Fruit fly (Drosophila melanogaster) whole organism, prepupa: Measurements from ENCODE around the gene CG9986.

Experiments used
- CG11762 ChIP-seq: fragments of 200-800 bp; sonication (Bioruptor generic); optimal IDR thresholded peaks from 3 replicates; lab custom pipeline; 2016; ENCODE audit warnings: missing biosample characterization, missing genetic modification characterization; ENCODE audit not compliant: insufficient read depth
- CG3032 ChIP-seq: fragments of 200-800 bp; optimal IDR thresholded peaks from 2 replicates; lab custom pipeline; 2019; ENCODE audit warnings: missing biosample characterization, mild to moderate bottlenecking, missing genetic modification characterization, moderate library complexity
- CG31627 ChIP-seq: fragments of 200-800 bp; sonication (Bioruptor generic); optimal IDR thresholded peaks from 3 replicates; lab custom pipeline; 2016; ENCODE audit warnings: missing biosample characterization, missing genetic modification characterization
- CG6163 ChIP-seq: fragments of 200-800 bp; sonication (Bioruptor generic); IDR thresholded peaks from 3 replicates; pipeline ENCODE4 v1.3.6; 2022; ENCODE audit warnings: missing biosample characterization, missing genetic modification characterization
- CG8319 ChIP-seq: fragments of 200-800 bp; sonication (Bioruptor generic); optimal IDR thresholded peaks from 3 replicates; lab custom pipeline; 2016; ENCODE audit warnings: missing biosample characterization, missing genetic modification characterization
- Gug ChIP-seq: fragments of 200-800 bp; sonication (Bioruptor generic); IDR thresholded peaks from 2 replicates; pipeline ENCODE4 v1.3.6; 2022; ENCODE audit warnings: missing biosample characterization, missing genetic modification characterization
- Hr38 ChIP-seq: sonication (Bioruptor generic); optimal IDR thresholded peaks from 2 replicates; lab custom pipeline; 2016; ENCODE audit warnings: missing biosample characterization, missing genetic modification characterization
- Lpt ChIP-seq: fragments of 200-800 bp; sonication (Bioruptor generic); optimal IDR thresholded peaks from 3 replicates; lab custom pipeline; 2016; ENCODE audit warnings: missing biosample characterization, missing genetic modification characterization
- Smox ChIP-seq: fragments of 200-800 bp; sonication (Bioruptor generic); optimal IDR thresholded peaks from 3 replicates; lab custom pipeline; 2016; ENCODE audit warnings: missing biosample characterization, missing genetic modification characterization
- Sox14 ChIP-seq: fragments of 200-800 bp; sonication (Bioruptor generic); optimal IDR thresholded peaks from 3 replicates; lab custom pipeline; 2016; ENCODE audit warnings: missing biosample characterization, missing genetic modification characterization
- achi ChIP-seq: fragments of 200-800 bp; sonication (Bioruptor generic); optimal IDR thresholded peaks from 3 replicates; lab custom pipeline; 2016; ENCODE audit warnings: missing biosample characterization, missing genetic modification characterization
- esn ChIP-seq: fragments of 200-800 bp; sonication (Bioruptor generic); optimal IDR thresholded peaks from 2 replicates; lab custom pipeline; 2016; ENCODE audit warnings: missing biosample characterization, mild to moderate bottlenecking, missing genetic modification characterization, moderate library complexity
- pdm3 ChIP-seq: fragments of 200-800 bp; sonication (Bioruptor generic); optimal IDR thresholded peaks from 3 replicates; lab custom pipeline; 2016; ENCODE audit warnings: missing biosample characterization, missing genetic modification characterization
- ss ChIP-seq, 2 experiments: fragments of 200-800 bp; sonication (Bioruptor generic); optimal IDR thresholded peaks; 2 replicates in 1 of 2; 3 replicates in 1 of 2; lab custom pipeline; 2017 to 2018; ENCODE audit warnings: mild to moderate bottlenecking in 2 of 2, missing biosample characterization in 2 of 2, missing genetic modification characterization in 2 of 2, moderate library complexity in 1 of 2

dm6 chr3R:28572692-28573643 lies 32.9 kb upstream of the CG9986 start:
- TF ChIP-seq Sox14 (GFP tag; lab: Kevin White, UChicago) (no peak), Smox (GFP tag; lab: Kevin White, UChicago) (no peak), CG31627 (GFP tag; lab: Kevin White, UChicago) (no peak), esn (GFP tag; lab: Kevin White, UChicago) (no peak), CG3032 (no peak), CG11762 (GFP tag; lab: Kevin White, UChicago) (no peak), ss (GFP tag; optimal IDR thresholded peaks at IDR 0.05; lab: Kevin White, UChicago) (no peak), Lpt (GFP tag; lab: Kevin White, UChicago) (no peak), Gug (GFP tag; lab: Robert Waterston, UW) (no peak), CG8319 (GFP tag; lab: Kevin White, UChicago) (no peak), achi (GFP tag; lab: Kevin White, UChicago) (no peak), Hr38 (GFP tag; lab: Kevin White, UChicago) (no peak), CG6163 (GFP tag; lab: Robert Waterston, UW) (no peak), pdm3 (no peak)
